Fruit fly (Drosophila melanogaster) Kc167 (cell line): ENCODE measurements around the gene Nplp3.

ENCODE experiments used
- Myc ChIP-seq: fragments of >200 bp; optimal IDR thresholded peaks from 2 replicates; lab custom pipeline; 2017; ENCODE audit warnings: missing external identifiers
- Sin3A ChIP-seq: fragments of >200 bp; optimal IDR thresholded peaks from 2 replicates; lab custom pipeline; 2018; ENCODE audit warnings: missing external identifiers
- h ChIP-seq: fragments of >200 bp; optimal IDR thresholded peaks from 3 replicates; lab custom pipeline; 2018; ENCODE audit warnings: missing external identifiers
- insv ChIP-seq: fragments of >200 bp; optimal IDR thresholded peaks from 3 replicates; lab custom pipeline; 2018; ENCODE audit warnings: missing external identifiers
- psq ChIP-seq: fragments of >200 bp; optimal IDR thresholded peaks from 2 replicates; lab custom pipeline; 2017; ENCODE audit warnings: missing external identifiers
- ttk ChIP-seq: sonication (Bioruptor generic); optimal IDR thresholded peaks from 2 replicates; lab custom pipeline; 2017; ENCODE audit warnings: missing external identifiers

The Nplp3 gene

DNA sequence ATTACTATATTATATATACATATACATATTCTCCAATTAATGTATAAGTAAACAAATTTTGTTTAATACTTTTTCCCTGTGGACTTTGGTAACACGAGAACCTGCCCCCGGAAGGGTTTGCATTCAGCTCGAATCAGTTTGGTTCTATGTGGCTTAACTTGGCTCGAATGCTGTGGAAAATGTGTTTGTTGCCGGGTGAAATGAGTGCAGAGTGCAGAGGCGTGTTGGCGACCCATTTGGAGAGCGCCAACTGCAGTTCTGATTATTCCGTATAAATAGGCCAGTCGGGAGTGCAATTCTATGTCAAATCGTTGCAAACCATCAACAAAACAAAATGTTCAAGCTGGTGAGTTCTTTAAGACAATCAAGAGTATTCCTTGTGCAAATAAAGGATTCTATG lies at the start of gene Nplp3:
TSS of gene Nplp3 (plus strand) at position 301 of the 400 bp plus-strand sequence.
- TF ChIP-seq insv (no peak), Myc (lab: Kevin White, UChicago) (no peak), Sin3A (lab: Kevin White, UChicago) (no peak), ttk (no peak), h (lab: Kevin White, UChicago) (no peak), psq (no peak)

DNA sequence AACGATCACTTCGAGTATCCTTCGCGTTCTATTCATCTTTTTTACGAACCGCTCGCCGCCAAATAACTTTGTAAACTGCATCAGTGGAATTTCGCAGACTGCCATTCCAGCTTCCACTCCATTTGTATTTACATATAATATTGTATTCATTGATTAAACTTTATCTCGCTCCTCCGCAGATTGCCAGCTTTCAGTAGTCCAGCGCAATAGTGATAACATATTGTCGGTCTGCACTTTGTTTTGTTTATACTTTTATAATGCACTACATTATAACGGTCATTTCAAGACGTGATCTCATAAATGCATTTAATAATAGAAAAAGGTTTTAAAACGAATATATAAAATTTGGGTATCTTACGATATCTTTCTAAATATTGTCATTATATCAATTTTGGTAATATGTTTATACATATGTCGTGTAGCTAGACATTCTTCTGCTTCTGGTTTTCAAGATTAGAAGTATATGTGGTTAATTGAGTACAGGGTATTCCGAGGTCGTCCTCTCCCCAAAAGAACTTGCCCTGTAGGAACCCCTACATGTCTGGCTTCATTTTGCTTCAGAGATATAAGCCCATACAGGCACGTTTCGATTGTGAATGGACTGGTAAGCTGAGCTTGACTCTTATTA lies 49.6 kb upstream of the Nplp3 start, which contains the start of gene CG4950:
TSS of gene CG4950 (minus strand) at position 51 of the 628 bp plus-strand sequence.
- no peak for TF ChIP-seq insv
- no peak for TF ChIP-seq ttk
- TF ChIP-seq psq: no peak
- no peak for TF ChIP-seq Myc (lab: Kevin White, UChicago)
- TF ChIP-seq Sin3A (lab: Kevin White, UChicago): no peak

DNA sequence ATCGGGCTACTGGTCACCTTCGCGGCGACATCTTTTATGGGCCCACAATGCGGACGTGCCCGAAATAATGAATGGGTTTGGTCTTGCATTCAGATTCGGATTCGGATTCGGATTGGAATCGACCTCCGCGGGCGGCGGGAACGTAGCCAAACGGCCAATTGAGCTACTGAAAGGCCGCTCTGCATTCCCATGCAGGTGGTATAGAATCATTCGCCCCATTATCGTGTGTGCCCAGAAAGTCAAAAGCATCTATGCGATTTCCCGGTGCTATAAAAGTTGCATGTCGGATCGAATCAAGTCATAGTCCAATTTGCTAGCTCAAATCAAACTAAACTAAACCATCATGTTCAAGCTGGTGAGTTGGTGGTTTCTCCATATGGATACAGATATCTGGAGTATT lies 48.7 kb upstream of the Nplp3 start, which contains the start of gene CG13068:
TSS of gene CG13068 (plus strand) at position 301 of the 400 bp plus-strand sequence.
- TF ChIP-seq ttk (no peak), insv (no peak), Myc (lab: Kevin White, UChicago) (no peak), Sin3A (lab: Kevin White, UChicago) (no peak), h (lab: Kevin White, UChicago) (no peak)

DNA sequence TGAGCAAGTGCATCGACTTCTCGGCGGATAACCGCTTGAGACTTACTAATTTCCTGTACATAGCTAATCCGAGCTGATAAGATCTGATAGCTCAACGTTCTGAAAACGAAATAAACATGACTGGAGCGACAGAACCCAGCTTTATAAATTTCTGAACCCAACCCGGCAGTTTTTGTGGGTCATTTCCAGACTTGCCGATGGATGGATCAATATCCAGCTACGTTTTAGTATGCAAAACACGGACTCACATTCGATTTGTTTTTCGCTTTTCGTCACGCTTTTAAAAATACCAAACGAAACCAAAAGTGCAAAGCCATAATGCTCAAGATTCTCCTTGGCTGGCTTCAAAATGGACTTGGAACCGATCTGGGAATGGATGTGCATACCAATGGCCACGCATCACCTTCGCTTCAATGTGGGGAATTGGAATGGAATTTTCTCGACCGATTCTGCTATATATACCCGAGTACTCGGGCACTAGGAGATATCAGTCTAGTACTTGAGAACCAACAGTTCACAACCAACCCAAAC lies 47.0 kb upstream of the Nplp3 start, which contains the start of the genes CG34248 and CG13067:
TSS of gene CG34248 (minus strand) at position 101 of the 531 bp plus-strand sequence.
TSS of gene CG13067 (plus strand) at position 481 of the 531 bp plus-strand sequence.
- no peak for TF ChIP-seq insv

DNA sequence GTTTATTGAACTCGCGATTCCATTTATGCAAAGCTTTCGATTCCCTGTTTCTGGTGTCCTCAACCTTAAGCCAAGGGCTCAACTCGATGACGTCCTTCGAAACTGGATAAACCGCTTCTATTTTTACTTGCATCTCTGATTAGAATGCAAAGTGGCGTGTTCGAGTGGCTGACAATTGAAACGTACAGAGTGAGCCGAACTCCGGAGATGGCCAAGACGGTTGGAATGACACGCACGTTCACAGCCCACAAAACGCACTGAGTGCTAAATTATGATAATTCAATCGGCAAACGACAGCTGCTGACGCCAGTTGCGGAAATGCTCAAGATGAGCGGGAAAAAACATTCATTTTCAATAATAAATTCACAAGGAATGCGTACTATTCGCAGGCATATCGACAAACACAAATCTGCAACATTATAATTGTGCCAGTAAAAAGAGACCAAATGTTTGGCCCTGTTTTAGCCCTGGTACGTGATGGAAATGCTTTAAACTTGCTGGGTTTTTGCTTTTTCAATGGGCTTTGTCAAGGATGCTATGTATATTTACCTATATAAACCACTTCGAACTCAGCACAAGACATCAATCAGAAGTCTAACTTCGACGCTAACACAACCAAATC lies 45.4 kb upstream of the Nplp3 start, which contains the start of gene CG13066:
TSS of gene CG13066 (plus strand) at position 572 of the 622 bp plus-strand sequence.
- TF ChIP-seq Myc (lab: Kevin White, UChicago) (no peak), ttk (no peak), Sin3A (lab: Kevin White, UChicago) (no peak), psq (no peak), h (lab: Kevin White, UChicago) (no peak), insv (no peak)

DNA sequence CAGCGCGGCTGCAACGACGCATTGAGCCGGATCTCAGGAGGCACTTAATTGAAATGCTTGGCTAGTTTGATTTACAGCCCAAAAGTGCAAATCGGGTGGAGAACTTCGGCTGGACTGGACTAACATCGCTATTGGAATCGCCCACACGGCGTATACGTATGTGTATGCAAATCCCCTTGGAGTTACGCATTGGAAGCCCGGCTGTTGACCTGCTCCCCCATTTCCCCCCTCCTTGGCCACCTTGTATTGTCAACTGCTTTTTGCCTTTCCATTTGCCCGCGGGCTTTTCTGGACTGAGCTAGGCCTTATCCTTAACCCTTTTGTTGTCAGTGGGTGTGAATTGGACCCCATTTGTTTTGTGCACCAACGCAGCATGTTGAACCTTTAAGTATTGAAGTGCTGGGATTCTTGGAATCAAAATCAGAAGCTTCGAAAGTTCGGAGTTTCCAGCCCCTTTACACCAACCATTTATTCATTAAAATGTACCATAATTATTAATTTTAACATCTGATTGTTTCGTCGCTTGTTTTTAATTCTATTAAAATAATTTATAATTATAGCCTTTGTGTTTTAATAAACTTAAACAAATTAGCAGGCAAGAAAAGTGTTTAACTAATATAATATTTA lies 42.3 kb upstream of the Nplp3 start:
- no peak for TF ChIP-seq insv
- no peak for TF ChIP-seq h (lab: Kevin White, UChicago)
- no peak for TF ChIP-seq psq
- TF ChIP-seq ttk: no peak
- TF ChIP-seq Myc (lab: Kevin White, UChicago): no peak
- TF ChIP-seq Sin3A (lab: Kevin White, UChicago): no peak

DNA sequence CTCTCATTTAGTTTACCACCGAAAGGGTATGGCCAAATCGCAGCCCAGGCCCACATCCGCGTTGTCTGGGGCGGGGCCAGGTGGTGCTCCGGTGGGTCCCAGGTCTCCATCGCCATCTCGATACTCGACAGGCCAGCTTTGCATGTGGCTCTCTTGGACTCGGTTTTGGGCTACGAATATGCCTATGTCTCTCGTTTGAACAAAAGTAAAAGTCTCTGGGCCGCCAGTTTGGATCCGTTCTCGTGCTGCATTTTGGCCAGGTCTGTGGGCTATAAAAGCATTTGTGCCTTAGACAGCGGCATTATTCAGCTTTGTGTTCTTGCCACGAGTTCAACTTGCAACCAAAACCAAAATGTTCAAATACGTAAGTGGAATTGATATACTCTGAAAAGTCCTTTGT lies 40.7 kb upstream of the Nplp3 start, which contains the start of gene CG13065:
TSS of gene CG13065 (plus strand) at position 301 of the 400 bp plus-strand sequence.
- TF ChIP-seq ttk: no peak
- TF ChIP-seq Myc (lab: Kevin White, UChicago): no peak
- TF ChIP-seq insv: no peak
- no peak for TF ChIP-seq psq
- TF ChIP-seq h (lab: Kevin White, UChicago): no peak
- TF ChIP-seq Sin3A (lab: Kevin White, UChicago): no peak

DNA sequence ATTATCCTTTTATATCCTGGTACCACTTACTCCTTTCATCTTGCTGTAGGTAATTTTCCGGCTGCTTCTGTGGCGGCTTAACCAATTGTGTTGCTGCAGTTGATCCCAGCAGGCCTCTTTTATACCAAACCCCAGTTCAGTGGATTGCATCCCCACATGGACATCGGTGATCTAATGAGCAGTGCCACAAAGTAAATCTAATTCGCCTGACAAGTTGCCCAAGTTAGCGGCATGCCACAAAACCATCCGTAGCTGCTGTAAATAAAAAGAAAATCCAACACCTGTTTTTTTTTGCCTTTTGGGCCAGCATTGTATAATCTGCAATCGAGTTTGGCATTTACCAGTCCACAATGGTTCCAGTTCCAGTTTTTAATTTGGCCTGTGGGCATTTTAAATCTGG lies 38.7 kb upstream of the Nplp3 start, which contains the start of gene CG13050:
TSS of gene CG13050 (minus strand) at position 101 of the 400 bp plus-strand sequence.
- no peak for TF ChIP-seq psq
- TF ChIP-seq Sin3A (lab: Kevin White, UChicago): no peak
- TF ChIP-seq insv: no peak
- TF ChIP-seq Myc (lab: Kevin White, UChicago): no peak
- no peak for TF ChIP-seq ttk
- TF ChIP-seq h (lab: Kevin White, UChicago): no peak

DNA sequence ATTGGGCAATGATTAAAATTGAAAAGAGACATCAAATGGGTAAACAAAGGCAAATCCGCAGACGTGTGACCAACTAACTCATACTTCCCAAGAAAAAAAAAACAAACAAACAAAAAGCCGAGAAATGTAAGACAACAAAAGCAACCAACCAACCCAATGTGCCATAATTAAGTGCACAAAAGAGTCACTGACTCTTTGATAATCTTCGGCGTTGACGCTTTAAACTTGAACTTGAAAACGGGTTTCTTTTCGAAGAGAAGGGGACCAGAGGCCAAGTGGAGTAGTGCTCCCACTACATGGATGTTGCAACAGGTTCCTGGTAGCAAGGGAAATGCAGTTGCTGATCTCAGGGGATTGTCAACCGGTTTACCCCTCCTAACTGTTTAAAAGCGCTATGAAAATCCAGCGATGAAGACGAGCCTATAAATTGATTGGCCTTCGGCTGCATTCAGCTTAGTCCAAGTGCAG lies 37.8 kb upstream of the Nplp3 start, which contains the start of gene CG13064:
TSS of gene CG13064 (plus strand) at position 418 of the 468 bp plus-strand sequence.
- TF ChIP-seq ttk (no peak), insv (no peak), h (lab: Kevin White, UChicago) (no peak), Sin3A (lab: Kevin White, UChicago) (no peak), Myc (lab: Kevin White, UChicago) (no peak), psq (no peak)

DNA sequence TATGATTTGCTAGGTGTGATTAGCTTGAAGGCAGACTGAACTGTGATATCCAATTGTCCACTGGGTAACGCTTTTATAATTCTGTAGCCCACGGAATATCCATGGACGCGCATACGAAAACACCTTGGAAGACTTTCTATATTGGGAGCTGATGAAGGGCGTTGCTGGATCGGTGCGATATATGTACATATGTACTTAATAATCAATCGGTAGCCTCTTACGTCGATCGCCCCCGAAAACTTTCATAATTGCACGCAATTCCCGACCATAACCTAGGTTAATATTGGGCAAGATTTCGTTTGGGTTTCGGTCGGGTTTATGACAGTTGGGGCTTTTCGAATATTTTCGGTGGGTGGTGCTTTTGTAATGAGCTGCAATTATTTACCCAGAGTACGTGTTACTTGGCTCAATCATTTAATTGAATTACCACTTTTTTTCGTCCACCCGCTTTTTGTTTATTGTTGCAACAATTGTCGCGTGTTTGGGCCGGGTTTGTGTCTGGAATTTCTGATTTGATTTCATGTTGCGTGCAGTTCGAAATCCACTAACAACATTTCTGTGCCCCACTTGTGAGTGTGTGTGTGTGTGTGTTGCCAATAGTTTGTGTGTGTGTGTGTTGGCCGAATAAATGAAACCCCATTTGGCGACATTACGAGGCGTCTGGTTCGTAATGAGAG lies 35.8 kb upstream of the Nplp3 start, which contains the start of gene CG13049:
TSS of gene CG13049 (minus strand) at position 51 of the 677 bp plus-strand sequence.
- no peak for TF ChIP-seq h (lab: Kevin White, UChicago)
- no peak for TF ChIP-seq Myc (lab: Kevin White, UChicago)
- TF ChIP-seq ttk: no peak
- no peak for TF ChIP-seq psq
- TF ChIP-seq Sin3A (lab: Kevin White, UChicago): no peak
- TF ChIP-seq insv: no peak

DNA sequence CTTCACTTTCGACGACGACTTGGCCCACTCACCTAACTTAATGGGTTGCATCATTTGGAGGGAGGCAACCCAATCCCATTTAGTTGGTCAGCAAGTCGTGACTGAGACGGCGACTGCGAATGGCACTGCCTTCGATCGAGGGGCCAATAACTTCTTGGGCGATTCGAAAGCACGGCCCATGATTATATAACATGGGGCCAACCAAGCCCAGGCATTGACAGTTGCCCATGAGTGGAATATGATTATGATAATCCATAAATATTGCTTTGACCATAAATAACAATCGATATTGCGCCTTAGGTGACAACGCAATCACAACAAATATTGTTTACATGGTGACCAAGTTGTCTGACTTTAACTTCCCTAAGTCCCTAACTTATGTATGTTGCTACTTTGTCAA lies 34.0 kb upstream of the Nplp3 start, which contains the start of gene CG13048:
TSS of gene CG13048 (minus strand) at position 101 of the 400 bp plus-strand sequence.
- TF ChIP-seq insv: no peak
- TF ChIP-seq h (lab: Kevin White, UChicago): no peak
- no peak for TF ChIP-seq Myc (lab: Kevin White, UChicago)
- no peak for TF ChIP-seq ttk
- no peak for TF ChIP-seq Sin3A (lab: Kevin White, UChicago)
- no peak for TF ChIP-seq psq
